Worm (Caenorhabditis elegans) whole organism, midembryonic: ENCODE data around the gene ani-2.

Experiments
- T22C8.4 ChIP-seq: fragments of 200-800 bp; sonication (Bioruptor generic); IDR thresholded peaks from 2 replicates; pipeline ENCODE4 v1.3.6; 2022; ENCODE audit warnings: missing genetic modification characterization, missing compliant biosample characterization
- flt-1 ChIP-seq: fragments of 200-800 bp; sonication (Bioruptor generic); IDR thresholded peaks from 2 replicates; pipeline ENCODE4 v1.3.6; 2022; ENCODE audit warnings: missing genetic modification characterization, missing compliant biosample characterization
- med-1 ChIP-seq: sonication (generic microtip); optimal IDR thresholded peaks from 2 replicates; lab custom pipeline; 2017; ENCODE audit warnings: missing genetic modification characterization, mild to moderate bottlenecking, missing compliant biosample characterization, antibody characterized with exemption, missing genetic modification reagents; ENCODE audit not compliant: insufficient read depth
- tab-1 ChIP-seq: fragments of 200-800 bp; sonication (Bioruptor generic); IDR thresholded peaks from 2 replicates; pipeline ENCODE4 v1.3.6; 2022; ENCODE audit warnings: missing genetic modification characterization, missing compliant biosample characterization
- ztf-29 ChIP-seq: fragments of 200-800 bp; sonication (Bioruptor generic); IDR thresholded peaks from 2 replicates; pipeline ENCODE4 v1.3.6; 2022; ENCODE audit warnings: missing genetic modification reagents, missing genetic modification characterization, missing compliant biosample characterization

DNA sequence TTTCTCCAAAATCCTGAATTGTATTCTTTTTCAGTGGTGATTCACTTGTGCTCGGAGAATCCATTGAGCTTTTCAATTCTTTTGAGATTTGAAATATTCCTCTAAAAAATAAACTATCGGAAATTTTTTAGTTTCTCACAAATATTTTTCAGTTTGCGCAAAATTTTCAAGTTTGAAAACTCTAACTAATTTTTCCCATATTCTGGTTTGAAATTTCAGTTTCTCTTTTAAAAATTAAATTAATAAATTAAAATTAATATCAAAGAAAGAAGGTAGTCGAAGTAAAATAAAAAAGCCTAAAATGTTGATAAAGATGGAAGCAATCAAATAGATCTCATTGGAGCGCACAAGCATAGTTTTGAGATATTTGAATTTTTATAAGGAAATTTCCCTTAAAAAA is 13.3 kb downstream of the ani-2 start, which contains the start of gene C32D5.10:
- TF ChIP-seq flt-1 (GFP tag; lab: Robert Waterston, UW) (no peak), ztf-29 (no peak), tab-1 (GFP tag; lab: Robert Waterston, UW) (no peak), T22C8.4 (GFP tag; lab: Robert Waterston, UW) (no peak), med-1 (no peak)
